Fruit fly (Drosophila melanogaster) Kc167 (cell line): Measurements from ENCODE around the gene tal-AA.

Experiments
- Myc ChIP-seq: fragments of >200 bp; optimal IDR thresholded peaks from 2 replicates; lab custom pipeline; 2017; ENCODE audit warnings: missing external identifiers
- h ChIP-seq: fragments of >200 bp; optimal IDR thresholded peaks from 3 replicates; lab custom pipeline; 2018; ENCODE audit warnings: missing external identifiers
- insv ChIP-seq: fragments of >200 bp; optimal IDR thresholded peaks from 3 replicates; lab custom pipeline; 2018; ENCODE audit warnings: missing external identifiers
- psq ChIP-seq: fragments of >200 bp; optimal IDR thresholded peaks from 2 replicates; lab custom pipeline; 2017; ENCODE audit warnings: missing external identifiers
- ttk ChIP-seq: sonication (Bioruptor generic); optimal IDR thresholded peaks from 2 replicates; lab custom pipeline; 2017; ENCODE audit warnings: missing external identifiers

- TF ChIP-seq Myc (lab: Kevin White, UChicago): no peak
- no peak for TF ChIP-seq ttk (lab: Kevin White, UChicago)
- no peak for TF ChIP-seq psq (lab: Kevin White, UChicago)
- TF ChIP-seq h (lab: Kevin White, UChicago): no peak
- no peak for TF ChIP-seq insv (lab: Kevin White, UChicago)
Measured at dm6 chr3R:13771195-13771594, 41.7 kb upstream of the tal-AA start, which contains the start of gene CG9297.
